Worm (Caenorhabditis elegans) whole organism, mixed stage, embryonic: ENCODE data around the gene mob-1.

Experiments used
- M03D4.4 ChIP-seq: sonication (generic microtip); optimal IDR thresholded peaks from 2 replicates; lab custom pipeline; 2017; ENCODE audit warnings: mild to moderate bottlenecking, missing genetic modification characterization, missing compliant biosample characterization
- bed-3 ChIP-seq: fragments of 200-800 bp; sonication (Bioruptor generic); optimal IDR thresholded peaks from 3 replicates; lab custom pipeline; 2018; ENCODE audit warnings: mild to moderate bottlenecking, missing genetic modification characterization, moderate library complexity, missing compliant biosample characterization
- blmp-1 ChIP-seq: fragments of 150-350 bp; optimal IDR thresholded peaks from 2 replicates; lab custom pipeline; 2014; ENCODE audit warnings: missing biosample characterization, missing genetic modification characterization
- ceh-39 ChIP-seq: fragments of 150-350 bp; optimal IDR thresholded peaks from 2 replicates; lab custom pipeline; 2014; ENCODE audit warnings: missing biosample characterization, missing genetic modification characterization
- ceh-43 ChIP-seq: fragments of 200-800 bp; sonication (Bioruptor generic); optimal IDR thresholded peaks from 2 replicates; lab custom pipeline; 2018; ENCODE audit warnings: mild to moderate bottlenecking, missing genetic modification characterization, moderate library complexity, missing compliant biosample characterization
- ceh-83 ChIP-seq: fragments of 200-800 bp; sonication (Bioruptor generic); optimal IDR thresholded peaks from 2 replicates; lab custom pipeline; 2018; ENCODE audit warnings: mild to moderate bottlenecking, missing genetic modification characterization, missing compliant biosample characterization
- ces-1 ChIP-seq: fragments of 150-350 bp; optimal IDR thresholded peaks from 2 replicates; lab custom pipeline; 2014; ENCODE audit warnings: missing biosample characterization, missing genetic modification reagents, missing genetic modification characterization
- cnd-1 ChIP-seq: fragments of 200-800 bp; sonication (Bioruptor generic); optimal IDR thresholded peaks from 2 replicates; lab custom pipeline; 2018; ENCODE audit warnings: mild to moderate bottlenecking, missing genetic modification characterization, missing compliant biosample characterization
- drap-1 ChIP-seq: fragments of 200-800 bp; sonication (Bioruptor generic); optimal IDR thresholded peaks from 3 replicates; lab custom pipeline; 2018; ENCODE audit warnings: mild to moderate bottlenecking, missing genetic modification characterization, missing compliant biosample characterization
- elt-1 ChIP-seq: sonication (generic microtip); optimal IDR thresholded peaks from 2 replicates; lab custom pipeline; 2017; ENCODE audit warnings: missing genetic modification characterization, mild to moderate bottlenecking, missing compliant biosample characterization, antibody characterized with exemption, moderate library complexity, borderline replicate concordance; ENCODE audit not compliant: insufficient read depth
- elt-3 ChIP-seq: fragments of 150-350 bp; optimal IDR thresholded peaks from 2 replicates; lab custom pipeline; 2014; ENCODE audit warnings: missing biosample characterization, missing genetic modification characterization
- flh-1 ChIP-seq: fragments of 200-800 bp; sonication (Bioruptor generic); optimal IDR thresholded peaks from 2 replicates; lab custom pipeline; 2018; ENCODE audit warnings: mild to moderate bottlenecking, missing genetic modification characterization, moderate library complexity, missing compliant biosample characterization
- ham-2 ChIP-seq: fragments of 200-800 bp; sonication (Bioruptor generic); optimal IDR thresholded peaks from 2 replicates; lab custom pipeline; 2018; ENCODE audit warnings: mild to moderate bottlenecking, missing genetic modification characterization, missing compliant biosample characterization
- hlh-1 ChIP-seq: fragments of 150-350 bp; optimal IDR thresholded peaks from 2 replicates; lab custom pipeline; 2014; ENCODE audit warnings: missing biosample characterization, missing genetic modification reagents, missing genetic modification characterization
- lin-13 ChIP-seq: fragments of 150-350 bp; optimal IDR thresholded peaks from 2 replicates; lab custom pipeline; 2014; ENCODE audit warnings: missing biosample characterization, missing genetic modification characterization
- lin-32 ChIP-seq: fragments of 200-800 bp; sonication (Bioruptor generic); optimal IDR thresholded peaks from 2 replicates; lab custom pipeline; 2018; ENCODE audit warnings: mild to moderate bottlenecking, missing genetic modification characterization, missing compliant biosample characterization
- lsy-2 ChIP-seq: fragments of 150-350 bp; optimal IDR thresholded peaks from 2 replicates; lab custom pipeline; 2014; ENCODE audit warnings: missing biosample characterization, missing genetic modification characterization
- mab-5 ChIP-seq: fragments of 150-350 bp; optimal IDR thresholded peaks from 2 replicates; lab custom pipeline; 2014; ENCODE audit warnings: missing biosample characterization, missing genetic modification characterization
- mep-1 ChIP-seq: fragments of 150-350 bp; optimal IDR thresholded peaks from 2 replicates; lab custom pipeline; 2017; ENCODE audit warnings: missing biosample characterization, missing genetic modification reagents, missing genetic modification characterization, inconsistent platforms
- mls-2 ChIP-seq: sonication (generic microtip); optimal IDR thresholded peaks from 2 replicates; lab custom pipeline; 2016; ENCODE audit warnings: mild to moderate bottlenecking, missing genetic modification characterization, moderate library complexity, missing compliant biosample characterization
- nhr-12 ChIP-seq: fragments of 150-350 bp; optimal IDR thresholded peaks from 2 replicates; lab custom pipeline; 2014; ENCODE audit warnings: missing biosample characterization, missing genetic modification characterization
- nhr-2 ChIP-seq: fragments of 150-350 bp; optimal IDR thresholded peaks from 2 replicates; lab custom pipeline; 2014; ENCODE audit warnings: missing biosample characterization, missing genetic modification characterization
- nhr-237 ChIP-seq: fragments of 150-350 bp; optimal IDR thresholded peaks from 2 replicates; lab custom pipeline; 2014; ENCODE audit warnings: missing biosample characterization, missing genetic modification characterization
- nhr-28 ChIP-seq: fragments of 150-350 bp; optimal IDR thresholded peaks from 2 replicates; lab custom pipeline; 2014; ENCODE audit warnings: missing biosample characterization, missing genetic modification characterization
- nhr-76 ChIP-seq: sonication (generic microtip); optimal IDR thresholded peaks from 2 replicates; lab custom pipeline; 2017; ENCODE audit warnings: missing biosample characterization, missing genetic modification characterization
- pha-4 ChIP-seq: fragments of 150-350 bp; optimal IDR thresholded peaks from 2 replicates; lab custom pipeline; 2018; ENCODE audit warnings: missing biosample characterization, missing genetic modification reagents, missing genetic modification characterization
- sem-2 ChIP-seq: fragments of 200-800 bp; sonication (Bioruptor generic); optimal IDR thresholded peaks from 2 replicates; lab custom pipeline; 2018; ENCODE audit warnings: mild to moderate bottlenecking, missing genetic modification characterization, missing compliant biosample characterization
- snpc-4 ChIP-seq: fragments of 150-350 bp; optimal IDR thresholded peaks from 2 replicates; lab custom pipeline; 2014; ENCODE audit warnings: missing biosample characterization, missing genetic modification characterization
- sptf-1 ChIP-seq: sonication (generic microtip); optimal IDR thresholded peaks from 2 replicates; lab custom pipeline; 2017; ENCODE audit warnings: mild to moderate bottlenecking, missing genetic modification characterization, moderate library complexity, missing compliant biosample characterization
- tbx-8 ChIP-seq: fragments of 200-800 bp; sonication (Bioruptor generic); optimal IDR thresholded peaks from 2 replicates; lab custom pipeline; 2018; ENCODE audit warnings: mild to moderate bottlenecking, missing genetic modification characterization, moderate library complexity, missing compliant biosample characterization
- unc-120 ChIP-seq: sonication (generic microtip); optimal IDR thresholded peaks from 2 replicates; lab custom pipeline; 2017; ENCODE audit warnings: missing genetic modification characterization, missing compliant biosample characterization; ENCODE audit not compliant: poor library complexity, severe bottlenecking
- unc-39 ChIP-seq: fragments of 150-350 bp; optimal IDR thresholded peaks from 2 replicates; lab custom pipeline; 2014; ENCODE audit warnings: missing biosample characterization, missing genetic modification characterization
- unc-62 ChIP-seq: fragments of 150-350 bp; optimal IDR thresholded peaks from 2 replicates; lab custom pipeline; 2014; ENCODE audit warnings: missing biosample characterization, missing genetic modification reagents, missing genetic modification characterization
- zip-8 ChIP-seq: fragments of 150-350 bp; optimal IDR thresholded peaks from 2 replicates; lab custom pipeline; 2014; ENCODE audit warnings: missing biosample characterization, missing genetic modification characterization
- ztf-11 ChIP-seq: fragments of 150-350 bp; optimal IDR thresholded peaks from 2 replicates; lab custom pipeline; 2014; ENCODE audit warnings: missing biosample characterization, missing genetic modification characterization

The mob-1 gene

DNA sequence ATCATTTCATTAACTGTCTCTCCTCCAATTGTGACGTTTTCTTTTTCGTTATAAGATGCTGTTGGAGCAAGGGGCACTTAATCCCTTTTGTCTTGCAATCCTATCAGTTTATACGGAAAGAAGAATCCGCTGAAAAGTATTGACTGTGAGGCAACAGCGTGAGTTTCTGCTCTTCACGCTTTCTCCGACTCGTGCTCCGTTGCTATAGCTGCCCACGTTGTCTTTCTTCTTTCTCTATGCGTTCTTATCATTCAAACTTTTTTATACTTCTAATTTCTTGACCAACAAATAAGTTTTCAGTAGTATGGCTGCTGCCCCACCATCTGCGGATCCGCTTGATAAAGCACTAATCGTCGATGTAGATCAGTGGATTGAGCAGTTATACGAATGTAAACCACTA is 2.2 kb upstream of the mob-1 start, which contains the start of gene let-92:
TSS of gene let-92 (plus strand) at position 301 of the 400 bp plus-strand sequence.
- TF ChIP-seq ceh-43 (GFP tag; lab: Kevin White, UChicago) (no peak), zip-8 (tag; lab: Kevin White, UChicago) (no peak), nhr-237 (tag; lab: Kevin White, UChicago) (no peak), mls-2 (tag; lab: Kevin White, UChicago) (no peak), unc-39 (tag; lab: Kevin White, UChicago) (no peak), lsy-2 (tag; lab: Kevin White, UChicago) (no peak), sem-2 (no peak), blmp-1 (no peak), pha-4 (no peak), unc-120 (tag; lab: Kevin White, UChicago) (no peak), nhr-76 (tag; lab: Kevin White, UChicago) (no peak), nhr-2 (no peak), bed-3 (GFP tag; lab: Kevin White, UChicago) (no peak), sptf-1 (tag; lab: Kevin White, UChicago) (no peak), ces-1 (GFP tag; lab: Kevin White, UChicago) (no peak), lin-32 (GFP tag; lab: Kevin White, UChicago) (no peak)

DNA sequence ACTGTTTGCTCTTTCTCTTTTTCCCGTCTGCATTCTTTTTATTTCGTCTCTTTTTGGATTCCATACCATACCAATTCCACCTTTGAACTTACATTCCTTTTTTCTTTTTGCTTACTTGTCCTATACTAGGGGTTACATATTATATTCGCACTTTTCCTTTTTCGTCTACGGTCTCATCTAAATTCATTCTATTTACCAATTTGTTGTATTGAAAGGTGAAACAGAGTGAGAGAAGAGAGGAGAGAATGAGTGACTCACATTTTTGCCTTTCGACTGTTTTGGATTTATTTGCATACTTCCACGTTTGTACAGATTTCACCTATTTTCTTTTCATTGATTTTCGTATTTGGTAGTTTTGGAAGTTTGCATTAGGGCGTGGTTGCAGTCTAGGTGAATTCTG is 3.1 kb downstream of the mob-1 start:
- TF ChIP-seq nhr-2 (no peak), elt-3 (tag; lab: Kevin White, UChicago) (no peak), lin-32 (GFP tag; lab: Kevin White, UChicago) (no peak), nhr-12 (tag; lab: Kevin White, UChicago) (no peak), lsy-2 (tag; lab: Kevin White, UChicago) (no peak), sem-2 (no peak), pha-4 (no peak), ham-2 (no peak), sptf-1 (tag; lab: Kevin White, UChicago) (no peak), ztf-11 (tag; lab: Kevin White, UChicago) (no peak), tbx-8 (GFP tag; lab: Kevin White, UChicago) (no peak), mep-1 (tag; lab: Kevin White, UChicago) (no peak)

DNA sequence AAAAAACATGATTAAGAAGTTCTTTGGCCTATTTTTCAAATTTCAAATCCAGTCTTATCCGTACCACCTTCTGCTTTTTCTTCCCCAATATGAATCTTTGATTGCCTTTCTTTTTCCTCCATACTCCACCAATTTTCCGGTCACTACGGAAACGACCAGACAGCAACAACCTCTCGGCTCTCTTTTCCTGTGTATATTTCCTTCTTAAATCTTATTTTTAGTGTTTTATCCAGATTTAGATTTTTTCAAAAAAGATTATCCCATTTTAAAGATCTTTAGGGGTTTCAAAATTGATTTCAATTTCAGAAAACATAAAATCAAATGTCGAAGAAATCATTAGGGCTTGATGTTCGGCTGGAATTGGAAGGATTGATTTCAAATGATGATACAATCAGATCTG is 3.9 kb downstream of the mob-1 start, which contains the start of gene trpa-1:
TSS of gene trpa-1 (plus strand) at position 301 of the 400 bp plus-strand sequence.
- TF ChIP-seq flh-1 (GFP tag; lab: Kevin White, UChicago) = no peak
- TF ChIP-seq unc-39 (tag; lab: Kevin White, UChicago) = no peak
- TF ChIP-seq hlh-1 = no peak
- no peak for TF ChIP-seq mls-2 (tag; lab: Kevin White, UChicago)
- no peak for TF ChIP-seq nhr-28 (tag; lab: Kevin White, UChicago)
- no peak for TF ChIP-seq unc-62 (GFP tag; lab: Kevin White, UChicago)
- TF ChIP-seq elt-1 (tag; lab: Kevin White, UChicago) = no peak
- no peak for TF ChIP-seq ceh-83 (GFP tag; lab: Kevin White, UChicago)
- TF ChIP-seq lin-32 (GFP tag; lab: Kevin White, UChicago) = no peak
- TF ChIP-seq ham-2 = no peak
- TF ChIP-seq drap-1 (GFP tag; lab: Kevin White, UChicago) = no peak
- no peak for TF ChIP-seq tbx-8 (GFP tag; lab: Kevin White, UChicago)
- no peak for TF ChIP-seq ces-1 (GFP tag; lab: Kevin White, UChicago)
- TF ChIP-seq mab-5 (tag; lab: Kevin White, UChicago) = no peak
- no peak for TF ChIP-seq sem-2
- TF ChIP-seq bed-3 (GFP tag; lab: Kevin White, UChicago) = no peak

DNA sequence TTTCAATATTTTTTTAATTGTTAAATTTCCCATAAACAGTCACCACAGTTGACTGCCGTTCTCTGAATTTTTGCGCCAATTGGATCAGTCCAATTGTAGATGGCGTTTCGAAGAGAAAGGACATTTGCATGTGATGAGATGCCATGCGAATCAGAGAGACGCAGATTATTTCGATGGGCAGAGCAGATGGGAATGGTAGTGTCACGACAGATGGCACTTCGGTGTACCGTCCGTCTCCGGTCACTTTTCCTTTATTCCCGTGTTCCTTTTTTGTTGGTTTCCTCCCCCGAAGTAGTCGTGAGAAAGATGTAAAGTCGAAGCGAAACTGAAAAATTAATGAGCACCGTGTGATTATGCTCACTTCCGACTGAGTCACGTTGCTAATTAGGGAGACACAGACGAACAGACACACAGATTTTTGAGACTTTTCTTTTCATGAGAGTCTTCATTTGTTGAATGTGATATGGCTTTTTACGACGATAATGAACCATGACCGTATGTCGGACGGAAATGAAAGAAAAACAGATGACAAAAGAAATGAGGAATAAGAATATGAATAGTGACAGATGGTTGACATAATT is 7.4 kb downstream of the mob-1 start:
- TF ChIP-seq unc-62 (GFP tag; lab: Kevin White, UChicago) (no peak), ceh-43 (GFP tag; lab: Kevin White, UChicago) (no peak), mls-2 (tag; lab: Kevin White, UChicago) (peak; percentile 7), zip-8 (tag; lab: Kevin White, UChicago) (no peak), nhr-12 (tag; lab: Kevin White, UChicago) (no peak), cnd-1 (tag; lab: Kevin White, UChicago) (peak; percentile 92), snpc-4 (tag; lab: Kevin White, UChicago) (no peak), ztf-11 (tag; lab: Kevin White, UChicago) (no peak), nhr-28 (tag; lab: Kevin White, UChicago) (no peak), nhr-2 (peak; percentile 95), ceh-83 (GFP tag; lab: Kevin White, UChicago) (no peak), unc-120 (tag; lab: Kevin White, UChicago) (no peak), nhr-76 (tag; lab: Kevin White, UChicago) (no peak), ces-1 (GFP tag; lab: Kevin White, UChicago) (peak; percentile 49), M03D4.4 (tag; lab: Kevin White, UChicago) (no peak), flh-1 (GFP tag; lab: Kevin White, UChicago) (no peak), lsy-2 (tag; lab: Kevin White, UChicago) (no peak), lin-13 (tag; lab: Kevin White, UChicago) (no peak), mep-1 (tag; lab: Kevin White, UChicago) (peak; percentile 12), sptf-1 (tag; lab: Kevin White, UChicago) (peak; percentile 29), mab-5 (tag; lab: Kevin White, UChicago) (no peak), lin-32 (GFP tag; lab: Kevin White, UChicago) (peak; percentile 96), ceh-39 (no peak), hlh-1 (no peak), elt-1 (tag; lab: Kevin White, UChicago) (no peak), nhr-237 (tag; lab: Kevin White, UChicago) (no peak), pha-4 (no peak)
